Fruit fly (Drosophila melanogaster) Kc167 (cell line): ENCODE measurements around the gene CG13380.

Experiments used
- Sin3A ChIP-seq: fragments of >200 bp; optimal IDR thresholded peaks from 2 replicates; lab custom pipeline; 2018; ENCODE audit warnings: missing external identifiers
- h ChIP-seq: fragments of >200 bp; optimal IDR thresholded peaks from 3 replicates; lab custom pipeline; 2018; ENCODE audit warnings: missing external identifiers
- psq ChIP-seq: fragments of >200 bp; optimal IDR thresholded peaks from 2 replicates; lab custom pipeline; 2017; ENCODE audit warnings: missing external identifiers

- TF ChIP-seq psq (lab: Kevin White, UChicago) (no peak), h (lab: Kevin White, UChicago) (no peak), Sin3A (no peak)
These were observed at the start of gene CG13380, which contains the start of gene CG4174 for dm6 chr3L:18617893-18618577.
